Fruit fly (Drosophila melanogaster) whole organism, adult: ENCODE measurements around the gene jvl.

Experiments
- CG11617 ChIP-seq: fragments of 200-800 bp; sonication (Bioruptor generic); optimal IDR thresholded peaks from 2 replicates; lab custom pipeline; 2017; ENCODE audit warnings: mild to moderate bottlenecking, missing biosample characterization, missing genetic modification reagents, missing genetic modification characterization
- CG12768 ChIP-seq: fragments of 200-800 bp; sonication (Bioruptor generic); optimal IDR thresholded peaks from 2 replicates; lab custom pipeline; 2017; ENCODE audit warnings: missing biosample characterization, missing genetic modification characterization, mild to moderate bottlenecking, moderate library complexity, missing genetic modification reagents
- CG14711 ChIP-seq: fragments of 200-800 bp; sonication (Bioruptor generic); optimal IDR thresholded peaks from 2 replicates; lab custom pipeline; 2018; ENCODE audit warnings: missing biosample characterization, mild to moderate bottlenecking, missing genetic modification characterization, moderate library complexity
- CG1620 ChIP-seq: fragments of 200-800 bp; sonication (Bioruptor generic); optimal IDR thresholded peaks from 2 replicates; lab custom pipeline; 2016; ENCODE audit warnings: missing biosample characterization, missing genetic modification characterization
- CG33017 ChIP-seq: fragments of 200-800 bp; sonication (Bioruptor generic); optimal IDR thresholded peaks from 2 replicates; lab custom pipeline; 2018; ENCODE audit warnings: missing biosample characterization, mild to moderate bottlenecking, missing genetic modification characterization, moderate library complexity
- CG5204 ChIP-seq: fragments of 200-800 bp; sonication (Bioruptor generic); optimal IDR thresholded peaks from 2 replicates; lab custom pipeline; 2016; ENCODE audit warnings: missing biosample characterization, missing genetic modification characterization
- CG7045 ChIP-seq: fragments of 200-800 bp; sonication (Bioruptor generic); optimal IDR thresholded peaks from 2 replicates; lab custom pipeline; 2017; ENCODE audit warnings: missing biosample characterization, mild to moderate bottlenecking, missing genetic modification characterization
- CG7101 ChIP-seq: fragments of 200-800 bp; sonication (Bioruptor generic); optimal IDR thresholded peaks from 2 replicates; lab custom pipeline; 2018; ENCODE audit warnings: missing biosample characterization, mild to moderate bottlenecking, missing genetic modification characterization, moderate library complexity
- Clk ChIP-seq: fragments of 200-800 bp; sonication (Bioruptor generic); optimal IDR thresholded peaks from 2 replicates; lab custom pipeline; 2017; ENCODE audit warnings: missing biosample characterization, missing genetic modification characterization
- Crg-1 ChIP-seq: fragments of 200-800 bp; sonication (Bioruptor generic); optimal IDR thresholded peaks from 2 replicates; lab custom pipeline; 2016; ENCODE audit warnings: missing biosample characterization, missing genetic modification characterization
- Hr96 ChIP-seq: fragments of 200-800 bp; sonication (Bioruptor generic); optimal IDR thresholded peaks from 2 replicates; lab custom pipeline; 2016; ENCODE audit warnings: missing biosample characterization, missing genetic modification characterization
- Mnt ChIP-seq: fragments of 200-800 bp; sonication (Bioruptor generic); optimal IDR thresholded peaks from 2 replicates; lab custom pipeline; 2016; ENCODE audit warnings: missing biosample characterization, mild to moderate bottlenecking, missing genetic modification characterization
- bab1 ChIP-seq: fragments of 200-800 bp; sonication (Bioruptor generic); optimal IDR thresholded peaks from 3 replicates; lab custom pipeline; 2019; ENCODE audit warnings: missing biosample characterization, mild to moderate bottlenecking, missing genetic modification characterization, moderate library complexity
- cic ChIP-seq: fragments of 200-800 bp; sonication (Bioruptor generic); optimal IDR thresholded peaks from 2 replicates; lab custom pipeline; 2017; ENCODE audit warnings: missing biosample characterization, mild to moderate bottlenecking, missing genetic modification characterization, moderate library complexity
- cnc ChIP-seq, 2 experiments: fragments of >200 bp; optimal IDR thresholded peaks; 2 replicates each; lab custom pipeline; 2017
- kay ChIP-seq: fragments of 200-800 bp; sonication (Bioruptor generic); peaks from one replicate; lab custom pipeline; 2016; ENCODE audit warnings: missing biosample characterization, missing genetic modification characterization, borderline replicate concordance
- ovo ChIP-seq: fragments of 200-800 bp; sonication (Bioruptor generic); optimal IDR thresholded peaks from 2 replicates; lab custom pipeline; 2016; ENCODE audit warnings: missing biosample characterization, missing genetic modification characterization
- pad ChIP-seq: fragments of 200-800 bp; sonication (Bioruptor generic); optimal IDR thresholded peaks from 3 replicates; lab custom pipeline; 2017; ENCODE audit warnings: missing biosample characterization, missing genetic modification characterization, mild to moderate bottlenecking, moderate library complexity, missing genetic modification reagents
- tj ChIP-seq: fragments of 200-800 bp; sonication (Bioruptor generic); optimal IDR thresholded peaks from 3 replicates; lab custom pipeline; 2017; ENCODE audit warnings: missing biosample characterization, mild to moderate bottlenecking, missing genetic modification characterization, moderate library complexity
- toe ChIP-seq: fragments of 200-800 bp; sonication (Bioruptor generic); optimal IDR thresholded peaks from 2 replicates; lab custom pipeline; 2016; ENCODE audit warnings: missing biosample characterization, missing genetic modification characterization

Gene jvl

dm6 chr3R:14739088-14739487 is 2.3 kb upstream of the jvl start:
- TF ChIP-seq CG5204 (GFP tag; lab: Kevin White, UChicago) = no peak
- TF ChIP-seq CG12768 (GFP tag; lab: Kevin White, UChicago) = peak; percentile 90
- no peak for TF ChIP-seq Crg-1 (GFP tag; lab: Kevin White, UChicago)
- peak; percentile 95 for TF ChIP-seq pad (GFP tag; lab: Kevin White, UChicago)
- TF ChIP-seq Mnt (GFP tag; lab: Kevin White, UChicago) = peak; percentile 73
- peak; percentile 7 for TF ChIP-seq CG11617 (GFP tag; lab: Kevin White, UChicago)
- peak; percentile 90 for TF ChIP-seq cic
- TF ChIP-seq ovo (GFP tag; lab: Kevin White, UChicago) = peak; percentile 82
- peak; percentile 26 for TF ChIP-seq CG33017
- peak; percentile 68 for TF ChIP-seq Clk (GFP tag; lab: Kevin White, UChicago)
- TF ChIP-seq CG7045 (GFP tag; lab: Kevin White, UChicago) = peak; percentile 52
- TF ChIP-seq toe (GFP tag; lab: Kevin White, UChicago) = peak; percentile 50
- TF ChIP-seq Hr96 (GFP tag; lab: Kevin White, UChicago) = peak; percentile 66
- peak; percentile 67 for TF ChIP-seq tj
- TF ChIP-seq bab1 (GFP tag; lab: Kevin White, UChicago) = peak; percentile 75
- no peak for TF ChIP-seq cnc (optimal IDR thresholded peaks at IDR 0.05; lab: Kevin White, UChicago)
- TF ChIP-seq kay (GFP tag; lab: Kevin White, UChicago) = peak; percentile 96
- TF ChIP-seq CG7101 (tag; lab: Kevin White, UChicago) = peak; percentile 60
- TF ChIP-seq CG1620 = peak; percentile 67
- TF ChIP-seq CG14711 (tag; lab: Kevin White, UChicago) = peak; percentile 24

DNA sequence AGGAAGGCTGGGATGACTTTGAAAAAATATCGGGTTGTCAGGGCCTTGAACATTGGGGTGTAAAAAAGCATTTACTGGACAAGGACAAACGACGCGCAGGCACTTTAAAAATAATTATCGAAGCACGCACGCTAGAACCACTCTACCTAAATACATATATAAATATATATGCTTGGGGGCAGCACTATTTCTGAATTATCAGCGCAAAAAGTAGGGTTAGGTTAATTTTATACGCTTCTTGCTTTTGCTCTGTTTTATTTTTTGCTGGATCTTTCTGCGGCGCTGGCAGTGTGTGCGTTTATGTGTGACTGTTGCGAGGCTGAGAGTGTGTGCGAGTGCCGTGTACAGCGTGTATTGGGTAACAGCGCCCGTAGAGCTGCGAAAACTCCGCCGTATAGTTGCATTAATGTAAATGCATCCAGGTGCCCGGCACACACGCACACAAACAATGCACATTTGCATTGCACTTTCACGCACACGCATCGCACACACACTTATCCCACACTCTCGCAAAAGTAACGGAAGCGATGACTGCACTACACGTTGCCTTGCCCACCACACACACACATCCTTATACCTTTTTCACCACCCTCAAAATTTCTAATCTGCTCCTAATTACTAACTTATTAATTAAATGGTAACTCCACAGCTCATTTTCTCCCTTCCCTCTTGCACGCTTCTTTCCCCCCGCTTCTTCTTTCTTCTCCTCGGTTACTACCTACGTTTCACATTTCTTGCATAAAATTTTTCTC is 1.7 kb upstream of the jvl start:
- TF ChIP-seq kay (GFP tag; lab: Kevin White, UChicago) = peak; percentile 55
- peak; percentile 95 for TF ChIP-seq ovo (GFP tag; lab: Kevin White, UChicago)
- peak; percentile 42 for TF ChIP-seq tj
- no peak for TF ChIP-seq CG11617 (GFP tag; lab: Kevin White, UChicago)
- no peak for TF ChIP-seq CG1620
- TF ChIP-seq cnc (optimal IDR thresholded peaks at IDR 0.05; lab: Kevin White, UChicago) = peak in 1 of 2 experiments; percentile 53
- TF ChIP-seq Crg-1 (GFP tag; lab: Kevin White, UChicago) = no peak
- no peak for TF ChIP-seq bab1 (GFP tag; lab: Kevin White, UChicago)

- no peak for TF ChIP-seq CG1620
- no peak for TF ChIP-seq CG11617 (GFP tag; lab: Kevin White, UChicago)
- no peak for TF ChIP-seq CG7101 (tag; lab: Kevin White, UChicago)
- no peak for TF ChIP-seq toe (GFP tag; lab: Kevin White, UChicago)
- TF ChIP-seq Clk (GFP tag; lab: Kevin White, UChicago) = no peak
- no peak for TF ChIP-seq kay (GFP tag; lab: Kevin White, UChicago)
- no peak for TF ChIP-seq cnc (optimal IDR thresholded peaks at IDR 0.05; lab: Kevin White, UChicago)
- no peak for TF ChIP-seq CG7045 (GFP tag; lab: Kevin White, UChicago)
- TF ChIP-seq CG12768 (GFP tag; lab: Kevin White, UChicago) = no peak
- no peak for TF ChIP-seq ovo (GFP tag; lab: Kevin White, UChicago)
- TF ChIP-seq pad (GFP tag; lab: Kevin White, UChicago) = no peak
- no peak for TF ChIP-seq bab1 (GFP tag; lab: Kevin White, UChicago)
- no peak for TF ChIP-seq CG5204 (GFP tag; lab: Kevin White, UChicago)
- no peak for TF ChIP-seq CG33017
- no peak for TF ChIP-seq Mnt (GFP tag; lab: Kevin White, UChicago)
- no peak for TF ChIP-seq CG14711 (tag; lab: Kevin White, UChicago)
- TF ChIP-seq tj = no peak
- TF ChIP-seq cic = no peak
- no peak for TF ChIP-seq Hr96 (GFP tag; lab: Kevin White, UChicago)
Observed at dm6 chr3R:14740253-14740522, 1.2 kb upstream of the jvl start.

DNA sequence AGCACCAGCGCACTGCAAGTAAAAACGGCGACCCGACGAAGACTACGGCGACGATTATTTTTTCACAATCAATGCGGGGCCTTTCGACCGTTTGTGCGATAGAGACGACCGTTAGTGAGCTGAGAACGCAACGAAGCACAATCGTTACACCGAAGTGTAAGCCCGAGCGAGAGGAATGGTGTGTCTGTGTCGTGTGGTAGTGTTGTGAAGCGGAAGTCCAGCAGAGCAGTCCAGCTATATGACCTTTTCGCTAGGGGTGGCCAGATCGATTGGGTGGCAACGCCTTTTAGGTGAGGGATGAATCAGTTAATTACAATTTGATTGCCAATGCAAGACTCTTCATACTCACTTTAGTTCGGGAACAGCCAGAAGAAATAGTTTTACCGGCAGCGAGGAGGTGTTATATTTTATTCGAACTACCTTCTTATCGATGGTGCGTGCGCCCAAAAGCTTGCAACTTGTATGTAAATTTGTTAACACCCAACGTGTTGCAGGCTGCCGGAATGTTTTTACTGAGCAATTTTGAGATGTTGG is 657 bp upstream of the jvl start:
- TF ChIP-seq CG12768 (GFP tag; lab: Kevin White, UChicago) (peak; percentile 80), Crg-1 (GFP tag; lab: Kevin White, UChicago) (peak; percentile 79), Mnt (GFP tag; lab: Kevin White, UChicago) (peak; percentile 84), CG33017 (peak; percentile 17), CG11617 (GFP tag; lab: Kevin White, UChicago) (peak; percentile 31), ovo (GFP tag; lab: Kevin White, UChicago) (peak; percentile 81), toe (GFP tag; lab: Kevin White, UChicago) (peak; percentile 91), Clk (GFP tag; lab: Kevin White, UChicago) (peak; percentile 83), pad (GFP tag; lab: Kevin White, UChicago) (peak; percentile 88), CG5204 (GFP tag; lab: Kevin White, UChicago) (no peak), CG7101 (tag; lab: Kevin White, UChicago) (peak; percentile 73), kay (GFP tag; lab: Kevin White, UChicago) (no peak), cic (peak; percentile 90), cnc (optimal IDR thresholded peaks at IDR 0.05; lab: Kevin White, UChicago) (no peak), Hr96 (GFP tag; lab: Kevin White, UChicago) (peak; percentile 67), CG7045 (GFP tag; lab: Kevin White, UChicago) (peak; percentile 62), CG14711 (tag; lab: Kevin White, UChicago) (peak; percentile 39), tj (peak; percentile 79), bab1 (GFP tag; lab: Kevin White, UChicago) (peak; percentile 36), CG1620 (peak; percentile 90)

- TF ChIP-seq toe (GFP tag; lab: Kevin White, UChicago) (no peak), cic (peak; percentile 22), Mnt (GFP tag; lab: Kevin White, UChicago) (no peak), tj (no peak)
Observed at dm6 chr3R:14742064-14742463, 682 bp downstream of the jvl start.
